Fruit fly (Drosophila melanogaster): ENCODE data around the gene CG42296.

- TF ChIP-seq CG8478 (optimal IDR thresholded peaks at IDR 0.05) (no peak), CTCF (optimal IDR thresholded peaks at IDR 0.05) (no peak)
Observed at dm6 chr2L:2013057-2013456, 22.8 kb downstream of the CG42296 start.
